Fruit fly (Drosophila melanogaster): ENCODE data around the gene SLIRP1.
A peak's percentile ranks its signal among the peaks of the same experiment; 100 is the strongest.

SLIRP1 gene

DNA sequence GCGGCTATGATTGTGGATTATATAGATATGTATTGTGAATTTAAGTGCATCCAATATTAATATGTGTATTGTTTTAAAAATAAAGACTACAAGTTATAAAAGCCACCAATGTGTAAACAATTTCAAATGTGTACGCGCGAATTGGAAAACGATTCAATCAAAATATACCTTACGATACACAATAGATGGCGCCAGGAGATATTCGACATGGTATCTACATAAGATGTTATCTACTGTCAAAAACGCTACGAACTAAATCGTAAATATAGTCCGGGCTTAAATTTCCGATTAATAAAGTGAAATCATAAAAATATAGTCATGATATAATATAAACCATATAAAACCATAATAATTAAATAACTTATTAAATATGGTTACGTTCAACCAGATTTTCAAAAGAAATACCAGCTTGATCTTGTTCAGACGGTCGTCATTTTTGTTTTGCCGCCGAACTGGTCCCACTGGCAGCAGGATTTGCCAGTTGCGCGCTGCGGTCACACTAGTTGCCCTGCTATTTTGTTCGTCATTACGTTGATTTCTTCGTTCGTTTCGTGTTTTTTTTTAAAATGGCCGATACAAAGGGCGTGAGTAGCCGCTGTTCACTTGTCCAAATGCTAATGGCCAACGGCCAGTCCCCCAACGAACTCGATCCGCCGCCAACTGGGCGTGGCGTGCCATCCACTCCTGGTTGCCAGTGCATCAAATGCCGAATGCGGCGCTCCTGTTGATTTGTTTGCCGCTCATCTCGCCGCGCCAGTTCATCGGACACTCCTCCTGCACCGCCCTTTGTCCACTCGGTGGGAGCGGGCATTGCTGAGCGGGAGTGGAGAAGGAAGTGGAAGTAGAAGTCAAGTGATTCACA, 38.9 kb upstream of the SLIRP1 start, which contains the start of gene Septin1 (continued):
- TF ChIP-seq CG1529 (GFP tag; optimal IDR thresholded peaks at IDR 0.05) (no peak), bsh (GFP tag; optimal IDR thresholded peaks at IDR 0.05) (peak in 1 of 2 experiments; percentile 4), CG2678 (tag; optimal IDR thresholded peaks at IDR 0.05) (no peak), tin (GFP tag; optimal IDR thresholded peaks at IDR 0.05) (no peak), CG4404 (GFP tag; IDR thresholded peaks at IDR 0.05) (no peak), nerfin-1 (tag; optimal IDR thresholded peaks at IDR 0.05) (no peak), CoRest (tag; optimal IDR thresholded peaks at IDR 0.05) (peak; percentile 16), fd102C (GFP tag; optimal IDR thresholded peaks at IDR 0.05) (no peak), Xbp1 (GFP tag; optimal IDR thresholded peaks at IDR 0.05) (no peak), ci (GFP tag; IDR thresholded peaks at IDR 0.05) (no peak), CG11398 (GFP tag; optimal IDR thresholded peaks at IDR 0.05) (no peak), her (GFP tag; optimal IDR thresholded peaks at IDR 0.05) (no peak), CG2202 (tag; optimal IDR thresholded peaks at IDR 0.05) (no peak), jigr1 (GFP tag; IDR thresholded peaks at IDR 0.05) (no peak), sug (tag; optimal IDR thresholded peaks at IDR 0.05) (no peak), NK7.1 (GFP tag; optimal IDR thresholded peaks at IDR 0.05) (no peak), z (GFP tag; IDR thresholded peaks at IDR 0.05) (no peak), Xrp1 (GFP tag; IDR thresholded peaks at IDR 0.05) (no peak), kah (GFP tag; optimal IDR thresholded peaks at IDR 0.05) (no peak), pan (optimal IDR thresholded peaks at IDR 0.05) (no peak), pan (GFP tag; optimal IDR thresholded peaks at IDR 0.05 in 1 of 2, IDR thresholded peaks at IDR 0.05 in 1 of 2) (no peak), CG13775 (GFP tag; optimal IDR thresholded peaks at IDR 0.05) (no peak), CG13287 (GFP tag; IDR thresholded peaks at IDR 0.05; ENCODE audit: partially characterized antibody) (peak; percentile 31; the same call in 1 of the 2 replicates), CG32767 (GFP tag; IDR thresholded peaks at IDR 0.05) (no peak), ranshi (GFP tag; IDR thresholded peaks at IDR 0.05) (no peak), gt (GFP tag; IDR thresholded peaks at IDR 0.05) (no peak), ewg (GFP tag; optimal IDR thresholded peaks at IDR 0.05) (no peak), CG8359 (GFP tag; optimal IDR thresholded peaks at IDR 0.05; ENCODE audit: borderline replicate concordance) (no peak), stwl (tag; optimal IDR thresholded peaks at IDR 0.05) (peak; percentile 28), pho (GFP tag; optimal IDR thresholded peaks at IDR 0.05) (no peak), CG12236 (GFP tag; optimal IDR thresholded peaks at IDR 0.05) (no peak), CHES-1-like (GFP tag; optimal IDR thresholded peaks at IDR 0.05) (no peak), B-H1 (GFP tag; IDR thresholded peaks at IDR 0.05) (no peak), Bgb (GFP tag; IDR thresholded peaks at IDR 0.05; ENCODE audit: partially characterized antibody) (0 out of 2 replicates have a peak, but pooled peaks have one; percentile 40), CG12104 (GFP tag; optimal IDR thresholded peaks at IDR 0.05) (no peak), Neu2 (GFP tag; optimal IDR thresholded peaks at IDR 0.05; ENCODE audit: borderline replicate concordance) (no peak), stc (GFP tag; IDR thresholded peaks at IDR 0.05) (no peak), CG17802 (tag; optimal IDR thresholded peaks at IDR 0.05) (no peak), CG33213 (GFP tag; optimal IDR thresholded peaks at IDR 0.05) (no peak), Ada2b (GFP tag; IDR thresholded peaks at IDR 0.05) (no peak), Jarid2 (GFP tag; optimal IDR thresholded peaks at IDR 0.05) (peak; percentile 66), sr (GFP tag; IDR thresholded peaks at IDR 0.05) (no peak), ap (GFP tag; IDR thresholded peaks at IDR 0.05) (no peak), BEAF-32 (GFP tag; optimal IDR thresholded peaks at IDR 0.05) (peak; percentile 40), slou (GFP tag; optimal IDR thresholded peaks at IDR 0.05) (no peak), peb (GFP tag; IDR thresholded peaks at IDR 0.05) (no peak), bigmax (GFP tag; optimal IDR thresholded peaks at IDR 0.05) (no peak), CG17612 (GFP tag; IDR thresholded peaks at IDR 0.05) (no peak), CG34224 (GFP tag; IDR thresholded peaks at IDR 0.05; ENCODE audit: partially characterized antibody) (no peak), sens (GFP tag) (peak; percentile 50)

Measured in whole organism, embryonic.